Worm (Caenorhabditis elegans) whole organism, mixed stage, embryonic: ENCODE results near the gene F23F1.10.

Source experiments
- ces-1 ChIP-seq: fragments of 150-350 bp; optimal IDR thresholded peaks from 2 replicates; lab custom pipeline; 2014; ENCODE audit warnings: missing biosample characterization, missing genetic modification reagents, missing genetic modification characterization
- ham-2 ChIP-seq: fragments of 200-800 bp; sonication (Bioruptor generic); optimal IDR thresholded peaks from 2 replicates; lab custom pipeline; 2018; ENCODE audit warnings: mild to moderate bottlenecking, missing genetic modification characterization, missing compliant biosample characterization
- mep-1 ChIP-seq: fragments of 150-350 bp; optimal IDR thresholded peaks from 2 replicates; lab custom pipeline; 2017; ENCODE audit warnings: missing biosample characterization, missing genetic modification reagents, missing genetic modification characterization, inconsistent platforms
- nhr-28 ChIP-seq: fragments of 150-350 bp; optimal IDR thresholded peaks from 2 replicates; lab custom pipeline; 2014; ENCODE audit warnings: missing biosample characterization, missing genetic modification characterization
- unc-120 ChIP-seq: sonication (generic microtip); optimal IDR thresholded peaks from 2 replicates; lab custom pipeline; 2017; ENCODE audit warnings: missing genetic modification characterization, missing compliant biosample characterization; ENCODE audit not compliant: poor library complexity, severe bottlenecking

The F23F1.10 gene

DNA sequence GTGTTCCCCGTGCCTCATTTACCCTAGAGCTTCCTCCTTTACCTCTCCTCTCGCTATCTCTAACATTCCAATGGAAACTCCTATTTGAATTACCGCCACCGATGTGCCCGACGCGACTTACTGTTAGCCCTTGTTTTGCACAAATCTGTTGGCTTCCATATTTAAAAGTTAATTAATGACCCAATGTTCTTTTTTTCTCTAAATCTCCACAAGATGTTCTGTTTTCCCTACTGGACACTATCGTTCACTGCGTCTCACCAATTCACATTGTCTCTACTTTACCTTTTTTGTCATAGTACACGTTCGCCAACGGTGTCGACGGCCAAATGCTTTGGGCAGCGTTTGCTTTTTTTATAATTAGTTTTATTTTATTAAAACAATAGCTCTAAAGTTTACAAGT lies 41.2 kb downstream of the F23F1.10 start:
- TF ChIP-seq unc-120 (tag; lab: Kevin White, UChicago) = no peak
- TF ChIP-seq nhr-28 (tag; lab: Kevin White, UChicago) = no peak
- TF ChIP-seq ces-1 (GFP tag; lab: Kevin White, UChicago) = peak; percentile 68
- TF ChIP-seq mep-1 (tag; lab: Kevin White, UChicago) = peak; percentile 35
- TF ChIP-seq ham-2 (GFP tag; lab: Kevin White, UChicago) = peak; percentile 85
- TF ChIP-seq, all 35 proteins: peak for 3
